Worm (Caenorhabditis elegans) whole organism, late embryonic: Measurements from ENCODE around the gene R02D5.9.

Experiments
- F13H6.1 ChIP-seq: sonication (generic microtip); optimal IDR thresholded peaks from 2 replicates; lab custom pipeline; 2016; ENCODE audit warnings: missing genetic modification characterization, missing compliant biosample characterization
- K02D7.2 ChIP-seq: sonication (generic microtip); optimal IDR thresholded peaks from 2 replicates; lab custom pipeline; 2017; ENCODE audit warnings: mild to moderate bottlenecking, missing genetic modification characterization, missing compliant biosample characterization
- T23F11.4 ChIP-seq: fragments of 200-800 bp; sonication (Bioruptor generic); optimal IDR thresholded peaks from 2 replicates; lab custom pipeline; 2018; ENCODE audit warnings: mild to moderate bottlenecking, missing genetic modification characterization, missing compliant biosample characterization
- Y22D7AL.16 ChIP-seq: sonication (generic microtip); optimal IDR thresholded peaks from 2 replicates; lab custom pipeline; 2016; ENCODE audit warnings: missing genetic modification characterization, missing compliant biosample characterization
- ama-1 ChIP-seq: fragments of 150-350 bp; optimal IDR thresholded peaks from 2 replicates; lab custom pipeline; 2014
- ceh-14 ChIP-seq: sonication (generic microtip); optimal IDR thresholded peaks from 2 replicates; lab custom pipeline; 2016; ENCODE audit warnings: missing genotype, missing genetic modification characterization, missing compliant biosample characterization
- ceh-19 ChIP-seq: fragments of 200-800 bp; sonication (Bioruptor generic); optimal IDR thresholded peaks from 2 replicates; lab custom pipeline; 2018; ENCODE audit warnings: mild to moderate bottlenecking, missing genetic modification characterization, missing compliant biosample characterization
- ceh-2 ChIP-seq: sonication (generic microtip); optimal IDR thresholded peaks from 2 replicates; lab custom pipeline; 2016; ENCODE audit warnings: missing genotype, missing genetic modification characterization, missing compliant biosample characterization
- ceh-22 ChIP-seq: sonication (generic microtip); optimal IDR thresholded peaks from 2 replicates; lab custom pipeline; 2017; ENCODE audit warnings: missing biosample characterization, missing genetic modification characterization
- ceh-30 ChIP-seq: fragments of 150-350 bp; optimal IDR thresholded peaks from 2 replicates; lab custom pipeline; 2014; ENCODE audit warnings: missing biosample characterization, missing genetic modification characterization
- ceh-31 ChIP-seq: sonication (generic microtip); optimal IDR thresholded peaks from 2 replicates; lab custom pipeline; 2016; ENCODE audit warnings: missing genetic modification characterization, missing compliant biosample characterization
- ceh-34 ChIP-seq: sonication (generic microtip); optimal IDR thresholded peaks from 2 replicates; lab custom pipeline; 2016; ENCODE audit warnings: mild to moderate bottlenecking, missing genetic modification characterization, missing compliant biosample characterization
- ceh-45 ChIP-seq: fragments of 200-800 bp; sonication (Bioruptor generic); IDR thresholded peaks from 2 replicates; pipeline ENCODE4 v1.3.6; 2022; ENCODE audit warnings: missing genetic modification reagents, missing genetic modification characterization, missing compliant biosample characterization
- ceh-48 ChIP-seq: sonication (generic microtip); optimal IDR thresholded peaks from 2 replicates; lab custom pipeline; 2016; ENCODE audit warnings: missing genetic modification characterization, inconsistent platforms, missing compliant biosample characterization
- ceh-9 ChIP-seq: sonication (generic microtip); optimal IDR thresholded peaks from 2 replicates; lab custom pipeline; 2016; ENCODE audit warnings: mild to moderate bottlenecking, missing genetic modification characterization, inconsistent platforms, missing compliant biosample characterization
- che-1 ChIP-seq: sonication (generic microtip); optimal IDR thresholded peaks from 2 replicates; lab custom pipeline; 2016; ENCODE audit warnings: mild to moderate bottlenecking, missing genetic modification characterization, missing compliant biosample characterization
- dmd-4 ChIP-seq: sonication (generic microtip); optimal IDR thresholded peaks from 2 replicates; lab custom pipeline; 2016; ENCODE audit warnings: borderline replicate concordance, missing genetic modification characterization, missing compliant biosample characterization
- dve-1 ChIP-seq: sonication (generic microtip); optimal IDR thresholded peaks from 2 replicates; lab custom pipeline; 2017; ENCODE audit warnings: antibody characterized with exemption, mild to moderate bottlenecking, missing genetic modification characterization, missing compliant biosample characterization
- elt-2 ChIP-seq: sonication (generic microtip); optimal IDR thresholded peaks from 2 replicates; lab custom pipeline; 2016; ENCODE audit warnings: missing genetic modification reagents, missing genetic modification characterization, missing compliant biosample characterization
- ets-4 ChIP-seq: sonication (generic microtip); optimal IDR thresholded peaks from 2 replicates; lab custom pipeline; 2016; ENCODE audit warnings: missing genetic modification characterization, missing compliant biosample characterization
- fax-1 ChIP-seq: sonication (generic microtip); optimal IDR thresholded peaks from 2 replicates; lab custom pipeline; 2016; ENCODE audit warnings: missing genotype, missing genetic modification characterization, missing compliant biosample characterization
- fkh-10 ChIP-seq: fragments of 150-350 bp; optimal IDR thresholded peaks from 2 replicates; lab custom pipeline; 2014; ENCODE audit warnings: missing biosample characterization, missing genetic modification reagents, missing genetic modification characterization
- fkh-6 ChIP-seq: sonication (generic microtip); optimal IDR thresholded peaks from 2 replicates; lab custom pipeline; 2016; ENCODE audit warnings: missing genetic modification characterization, missing compliant biosample characterization
- hlh-15 ChIP-seq: sonication (generic microtip); optimal IDR thresholded peaks from 2 replicates; lab custom pipeline; 2016; ENCODE audit warnings: missing genetic modification characterization, missing compliant biosample characterization
- hlh-30 ChIP-seq: sonication (generic microtip); optimal IDR thresholded peaks from 2 replicates; lab custom pipeline; 2017; ENCODE audit warnings: antibody characterized with exemption, missing genetic modification characterization, missing compliant biosample characterization; ENCODE audit not compliant: insufficient read depth
- nfya-1 ChIP-seq: sonication (generic microtip); optimal IDR thresholded peaks from 2 replicates; lab custom pipeline; 2017; ENCODE audit warnings: missing genetic modification characterization, mild to moderate bottlenecking, missing compliant biosample characterization, antibody characterized with exemption, moderate library complexity
- nhr-232 ChIP-seq: sonication (generic microtip); optimal IDR thresholded peaks from 2 replicates; lab custom pipeline; 2016; ENCODE audit warnings: missing genetic modification characterization, missing compliant biosample characterization
- pha-2 ChIP-seq: sonication (generic microtip); optimal IDR thresholded peaks from 2 replicates; lab custom pipeline; 2017; ENCODE audit warnings: mild to moderate bottlenecking, missing genetic modification characterization, missing compliant biosample characterization
- pha-4 ChIP-seq: fragments of 150-350 bp; optimal IDR thresholded peaks from 2 replicates; lab custom pipeline; 2018; ENCODE audit warnings: missing biosample characterization, missing genetic modification reagents, missing genetic modification characterization
- pqm-1 ChIP-seq: sonication (generic microtip); optimal IDR thresholded peaks from 2 replicates; lab custom pipeline; 2016; ENCODE audit warnings: missing genetic modification characterization, missing compliant biosample characterization
- ref-2 ChIP-seq: sonication (generic microtip); optimal IDR thresholded peaks from 2 replicates; lab custom pipeline; 2016; ENCODE audit warnings: missing genetic modification characterization, missing compliant biosample characterization
- syd-9 ChIP-seq: sonication (generic microtip); optimal IDR thresholded peaks from 2 replicates; lab custom pipeline; 2016; ENCODE audit warnings: mild to moderate bottlenecking, missing genetic modification characterization, moderate library complexity, missing compliant biosample characterization
- tbx-2 ChIP-seq: sonication (generic microtip); optimal IDR thresholded peaks from 2 replicates; lab custom pipeline; 2016; ENCODE audit warnings: missing genetic modification characterization, missing compliant biosample characterization
- tbx-7 ChIP-seq: sonication (generic microtip); optimal IDR thresholded peaks from 2 replicates; lab custom pipeline; 2016; ENCODE audit warnings: missing genotype, missing genetic modification characterization, missing compliant biosample characterization
- ttx-3 ChIP-seq: sonication (generic microtip); optimal IDR thresholded peaks from 2 replicates; lab custom pipeline; 2016; ENCODE audit warnings: missing genetic modification reagents, missing genetic modification characterization, missing compliant biosample characterization
- unc-42 ChIP-seq: sonication (generic microtip); optimal IDR thresholded peaks from 2 replicates; lab custom pipeline; 2016; ENCODE audit warnings: missing genotype, missing genetic modification characterization, missing compliant biosample characterization
- unc-55 ChIP-seq: sonication (generic microtip); optimal IDR thresholded peaks from 2 replicates; lab custom pipeline; 2017; ENCODE audit warnings: missing biosample characterization, missing genetic modification reagents, missing genetic modification characterization
- zip-5 ChIP-seq: sonication (generic microtip); optimal IDR thresholded peaks from 2 replicates; lab custom pipeline; 2016; ENCODE audit warnings: missing genetic modification characterization, missing compliant biosample characterization
- ztf-16 ChIP-seq: sonication (generic microtip); optimal IDR thresholded peaks from 2 replicates; lab custom pipeline; 2017; ENCODE audit warnings: missing genetic modification characterization, missing compliant biosample characterization

R02D5.9 gene

ce11 chrV:14504120-14504519 is 6.8 kb downstream of the R02D5.9 start:
- TF ChIP-seq zip-5 (tag; lab: Kevin White, UChicago) (no peak), ceh-48 (tag; lab: Kevin White, UChicago) (no peak), unc-42 (tag; lab: Kevin White, UChicago) (no peak), pqm-1 (tag; lab: Kevin White, UChicago) (no peak), che-1 (tag; lab: Kevin White, UChicago) (no peak), ztf-16 (no peak), dve-1 (no peak), tbx-2 (tag; lab: Kevin White, UChicago) (no peak), T23F11.4 (no peak), nhr-232 (tag; lab: Kevin White, UChicago) (no peak), ceh-2 (no peak), ceh-14 (tag; lab: Kevin White, UChicago) (no peak), hlh-15 (no peak), fkh-10 (no peak), ceh-34 (tag; lab: Kevin White, UChicago) (no peak), hlh-30 (tag; lab: Kevin White, UChicago) (no peak), fax-1 (tag; lab: Kevin White, UChicago) (no peak), K02D7.2 (tag; lab: Kevin White, UChicago) (no peak), F13H6.1 (no peak), fkh-6 (tag; lab: Kevin White, UChicago) (no peak)

- peak; percentile 47 for TF ChIP-seq elt-2 (tag; lab: Kevin White, UChicago)
- no peak for TF ChIP-seq ama-1 (lab: Kevin White, UChicago)
- TF ChIP-seq fkh-6 (tag; lab: Kevin White, UChicago): no peak
These were observed 7.9 kb downstream of the R02D5.9 start for ce11 chrV:14503065-14503464.

DNA sequence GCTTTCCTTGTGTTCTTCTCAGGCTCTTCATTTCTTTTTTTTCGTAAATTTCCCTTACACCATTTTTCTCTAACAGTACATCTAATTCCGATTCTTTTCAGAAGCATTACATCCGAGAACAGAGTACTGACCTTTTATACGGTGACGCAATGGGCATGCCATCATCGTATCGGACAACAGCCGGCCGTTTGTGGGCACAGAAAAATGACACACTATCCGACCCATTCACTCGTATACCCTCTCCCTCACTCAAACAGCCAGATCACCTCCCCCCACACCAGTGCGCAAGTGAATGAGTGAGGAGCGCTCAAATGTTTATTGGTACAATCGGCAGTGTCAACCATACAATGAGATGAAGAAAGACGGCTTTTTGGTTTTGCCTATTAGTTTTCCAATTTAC is 9.8 kb downstream of the R02D5.9 start, which contains the start of gene R02D5.24:
R02D5.24 (plus strand) TSS at position 205 of the 400 bp plus-strand sequence.
- TF ChIP-seq pha-4 (tag; lab: Kevin White, UChicago) (no peak), nhr-232 (tag; lab: Kevin White, UChicago) (no peak), ceh-19 (GFP tag; lab: Kevin White, UChicago) (peak; percentile 15), ceh-22 (peak; percentile 8), ref-2 (tag; lab: Kevin White, UChicago) (peak; percentile 34), syd-9 (tag; lab: Kevin White, UChicago) (peak; percentile 8), ttx-3 (tag; lab: Kevin White, UChicago) (no peak), tbx-2 (tag; lab: Kevin White, UChicago) (peak; percentile 8), elt-2 (tag; lab: Kevin White, UChicago) (peak; percentile 31)

- TF ChIP-seq fax-1 (tag; lab: Kevin White, UChicago): no peak
- peak; percentile 15 for TF ChIP-seq ceh-31 (tag; lab: Kevin White, UChicago)
These were observed 10.4 kb downstream of the R02D5.9 start for ce11 chrV:14500554-14500953.

DNA sequence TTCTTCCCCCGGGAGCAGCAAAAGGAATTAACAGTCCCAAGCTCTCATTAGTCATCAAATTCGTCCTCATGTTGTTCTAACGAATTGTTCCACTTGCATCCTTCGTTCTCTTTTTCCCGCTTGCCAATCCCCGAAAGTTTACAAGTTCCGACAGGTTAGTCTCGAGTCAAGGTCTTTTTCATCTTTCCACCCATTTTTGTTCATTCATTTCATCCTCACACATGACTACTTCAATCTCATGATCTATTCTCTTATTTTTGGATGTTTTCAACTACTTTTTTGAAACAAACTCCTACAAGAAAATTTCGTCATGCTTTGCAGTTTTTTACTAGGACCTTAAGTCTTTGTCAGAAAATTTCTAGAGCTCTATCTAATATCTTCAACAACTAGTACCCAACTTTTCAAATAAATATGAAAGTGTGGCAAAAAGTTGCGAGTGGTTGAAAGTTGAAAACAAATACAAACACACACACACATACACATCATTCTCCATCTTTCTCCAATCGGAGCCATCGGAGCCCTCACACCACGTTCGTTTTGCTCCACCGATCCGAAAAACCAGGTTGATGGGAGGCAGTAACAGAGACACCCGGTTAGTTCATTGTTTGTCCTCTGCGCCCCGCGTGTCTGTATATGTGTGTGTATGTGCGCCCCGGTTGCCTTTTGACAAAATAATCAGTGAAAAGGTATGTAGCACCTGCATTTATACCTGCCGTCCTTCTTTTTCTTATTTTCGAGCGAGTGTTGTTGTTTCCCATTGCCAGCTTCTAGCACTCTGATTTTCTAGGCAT is 11.7 kb downstream of the R02D5.9 start:
- TF ChIP-seq tbx-7 (tag; lab: Kevin White, UChicago) (no peak), pqm-1 (tag; lab: Kevin White, UChicago) (no peak), unc-55 (GFP tag; lab: Kevin White, UChicago) (no peak), che-1 (tag; lab: Kevin White, UChicago) (no peak), ceh-34 (tag; lab: Kevin White, UChicago) (no peak), K02D7.2 (tag; lab: Kevin White, UChicago) (no peak)

- TF ChIP-seq ets-4 (tag; lab: Kevin White, UChicago) (no peak), nfya-1 (peak; percentile 32), fax-1 (tag; lab: Kevin White, UChicago) (no peak), dmd-4 (no peak), ceh-31 (tag; lab: Kevin White, UChicago) (peak; percentile 29), ceh-30 (no peak), elt-2 (tag; lab: Kevin White, UChicago) (peak; percentile 29), tbx-2 (tag; lab: Kevin White, UChicago) (peak; percentile 40), ztf-16 (no peak), fkh-6 (tag; lab: Kevin White, UChicago) (no peak), ceh-45 (no peak), ceh-34 (tag; lab: Kevin White, UChicago) (peak; percentile 18), ceh-9 (no peak), ceh-14 (tag; lab: Kevin White, UChicago) (no peak), Y22D7AL.16 (tag; lab: Kevin White, UChicago) (no peak), pha-2 (no peak), ttx-3 (tag; lab: Kevin White, UChicago) (no peak)
These were observed 12.7 kb downstream of the R02D5.9 start for ce11 chrV:14498204-14498603.
